Fruit fly (Drosophila melanogaster) whole organism, pupa: ENCODE measurements around the gene CG14851.
A peak's percentile ranks its signal among the peaks of the same experiment; 100 is the strongest.

ENCODE experiments used
- CG10348 ChIP-seq: fragments of 200-800 bp; sonication (Bioruptor generic); IDR thresholded peaks from 2 replicates; pipeline ENCODE4 v1.3.6; 2022; ENCODE audit warnings: missing biosample characterization, missing genetic modification characterization
- CG12605 ChIP-seq: fragments of 200-800 bp; sonication (Bioruptor generic); IDR thresholded peaks from 2 replicates; pipeline ENCODE4 v1.3.6; 2022; ENCODE audit warnings: missing biosample characterization, missing genetic modification characterization
- CG13204 ChIP-seq: fragments of 200-800 bp; sonication (Bioruptor generic); optimal IDR thresholded peaks from 2 replicates; lab custom pipeline; 2018; ENCODE audit warnings: missing biosample characterization, mild to moderate bottlenecking, missing genetic modification characterization, moderate library complexity
- CG14655 ChIP-seq: fragments of 200-800 bp; sonication (Bioruptor generic); optimal IDR thresholded peaks from 3 replicates; lab custom pipeline; 2017; ENCODE audit warnings: mild to moderate bottlenecking, missing biosample characterization, missing genetic modification reagents, missing genetic modification characterization
- CG15710 ChIP-seq: fragments of 200-800 bp; sonication (Bioruptor generic); optimal IDR thresholded peaks from 2 replicates; lab custom pipeline; 2018; ENCODE audit warnings: missing biosample characterization, mild to moderate bottlenecking, missing genetic modification characterization, moderate library complexity
- CG17806 ChIP-seq: fragments of 200-800 bp; sonication (Bioruptor generic); optimal IDR thresholded peaks from 2 replicates; lab custom pipeline; 2018; ENCODE audit warnings: missing biosample characterization, mild to moderate bottlenecking, missing genetic modification characterization, moderate library complexity
- CG32121 ChIP-seq: fragments of 200-800 bp; sonication (Bioruptor generic); IDR thresholded peaks from 2 replicates; pipeline ENCODE4 v1.3.6; 2022; ENCODE audit warnings: missing biosample characterization, missing genetic modification characterization
- CG34367 ChIP-seq: fragments of 200-800 bp; sonication (Bioruptor generic); optimal IDR thresholded peaks from 2 replicates; lab custom pipeline; 2018; ENCODE audit warnings: missing biosample characterization, mild to moderate bottlenecking, missing genetic modification characterization
- CG4496 ChIP-seq: fragments of 200-800 bp; sonication (Bioruptor generic); IDR thresholded peaks from 3 replicates; pipeline ENCODE4 v1.3.6; 2022; ENCODE audit warnings: missing biosample characterization, missing genetic modification characterization
- CG8159 ChIP-seq: fragments of 200-800 bp; sonication (Bioruptor generic); optimal IDR thresholded peaks from 3 replicates; lab custom pipeline; 2018; ENCODE audit warnings: missing biosample characterization, mild to moderate bottlenecking, missing genetic modification characterization, moderate library complexity
- CG8301 ChIP-seq: fragments of 200-800 bp; sonication (Bioruptor generic); optimal IDR thresholded peaks from 2 replicates; lab custom pipeline; 2018; ENCODE audit warnings: missing biosample characterization, mild to moderate bottlenecking, missing genetic modification characterization
- CG9948 ChIP-seq: fragments of 200-800 bp; sonication (Bioruptor generic); optimal IDR thresholded peaks from 2 replicates; lab custom pipeline; 2018; ENCODE audit warnings: missing biosample characterization, mild to moderate bottlenecking, missing genetic modification characterization, moderate library complexity
- D1 ChIP-seq: fragments of 200-800 bp; sonication (Bioruptor generic); optimal IDR thresholded peaks from 2 replicates; lab custom pipeline; 2018; ENCODE audit warnings: missing biosample characterization, mild to moderate bottlenecking, missing genetic modification characterization, moderate library complexity
- EcR ChIP-seq: fragments of 200-800 bp; sonication (Bioruptor generic); optimal IDR thresholded peaks from 3 replicates; lab custom pipeline; 2019; ENCODE audit warnings: missing biosample characterization, missing genetic modification characterization, mild to moderate bottlenecking, moderate library complexity, missing genetic modification reagents
- Ets98B ChIP-seq: fragments of 200-800 bp; sonication (Bioruptor generic); IDR thresholded peaks from 2 replicates; pipeline ENCODE4 v1.3.6; 2022; ENCODE audit warnings: missing biosample characterization, missing genetic modification characterization
- Pif1A ChIP-seq: fragments of 200-800 bp; sonication (Bioruptor generic); optimal IDR thresholded peaks from 3 replicates; lab custom pipeline; 2016; ENCODE audit warnings: missing biosample characterization, missing genetic modification characterization
- Pif1B ChIP-seq: fragments of 200-800 bp; sonication (Bioruptor generic); optimal IDR thresholded peaks from 3 replicates; lab custom pipeline; 2016; ENCODE audit warnings: missing biosample characterization, missing genetic modification characterization
- Snoo ChIP-seq: fragments of 200-800 bp; sonication (Bioruptor generic); optimal IDR thresholded peaks from 3 replicates; lab custom pipeline; 2017; ENCODE audit warnings: missing biosample characterization, mild to moderate bottlenecking, missing genetic modification characterization, inconsistent platforms
- fd96Ca ChIP-seq: fragments of 200-800 bp; sonication (Bioruptor generic); IDR thresholded peaks from 3 replicates; pipeline ENCODE4 v1.3.6; 2022; ENCODE audit warnings: missing biosample characterization, missing genetic modification characterization
- gl ChIP-seq: fragments of 200-800 bp; sonication (Bioruptor generic); optimal IDR thresholded peaks from 2 replicates; lab custom pipeline; 2018; ENCODE audit warnings: missing biosample characterization, mild to moderate bottlenecking, missing genetic modification characterization
- rn ChIP-seq: fragments of 200-800 bp; sonication (Bioruptor generic); IDR thresholded peaks from 2 replicates; pipeline ENCODE4 v1.3.6; 2022; ENCODE audit warnings: missing biosample characterization, missing genetic modification characterization

Gene CG14851

DNA sequence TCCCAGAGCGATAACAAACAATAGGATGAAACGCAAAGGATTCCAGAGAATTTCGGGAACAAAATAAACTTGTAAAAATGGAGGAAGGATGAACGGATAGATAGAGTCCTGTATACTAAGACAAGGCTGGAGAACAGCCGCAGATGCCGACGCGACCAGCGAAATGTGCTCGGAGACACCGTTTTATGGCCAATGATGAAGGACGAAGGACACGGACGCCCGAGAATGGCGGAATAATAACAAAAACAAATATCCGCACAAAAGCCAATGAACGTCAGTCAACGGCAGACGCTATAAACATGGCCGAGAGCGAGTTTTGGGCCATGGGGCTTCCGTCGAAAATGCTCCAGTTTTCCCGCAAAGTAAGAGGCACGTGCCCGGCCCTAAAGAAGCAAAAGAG lies 7.1 kb upstream of the CG14851 start:
- TF ChIP-seq CG32121 (GFP tag; lab: Robert Waterston, UW) (no peak), CG15710 (tag; lab: Kevin White, UChicago) (no peak), CG12605 (no peak), CG8159 (tag; lab: Kevin White, UChicago) (no peak), rn (GFP tag; lab: Robert Waterston, UW) (no peak), CG8301 (tag; lab: Kevin White, UChicago) (no peak), CG14655 (no peak), fd96Ca (GFP tag; lab: Robert Waterston, UW) (no peak), CG9948 (no peak), CG4496 (GFP tag; lab: Robert Waterston, UW) (no peak), Pif1B (GFP tag; lab: Kevin White, UChicago) (no peak), CG10348 (GFP tag; lab: Robert Waterston, UW) (no peak), CG34367 (tag; lab: Kevin White, UChicago) (no peak), Pif1A (GFP tag; lab: Kevin White, UChicago) (no peak), Ets98B (GFP tag; lab: Robert Waterston, UW) (no peak), gl (tag; lab: Kevin White, UChicago) (no peak)

DNA sequence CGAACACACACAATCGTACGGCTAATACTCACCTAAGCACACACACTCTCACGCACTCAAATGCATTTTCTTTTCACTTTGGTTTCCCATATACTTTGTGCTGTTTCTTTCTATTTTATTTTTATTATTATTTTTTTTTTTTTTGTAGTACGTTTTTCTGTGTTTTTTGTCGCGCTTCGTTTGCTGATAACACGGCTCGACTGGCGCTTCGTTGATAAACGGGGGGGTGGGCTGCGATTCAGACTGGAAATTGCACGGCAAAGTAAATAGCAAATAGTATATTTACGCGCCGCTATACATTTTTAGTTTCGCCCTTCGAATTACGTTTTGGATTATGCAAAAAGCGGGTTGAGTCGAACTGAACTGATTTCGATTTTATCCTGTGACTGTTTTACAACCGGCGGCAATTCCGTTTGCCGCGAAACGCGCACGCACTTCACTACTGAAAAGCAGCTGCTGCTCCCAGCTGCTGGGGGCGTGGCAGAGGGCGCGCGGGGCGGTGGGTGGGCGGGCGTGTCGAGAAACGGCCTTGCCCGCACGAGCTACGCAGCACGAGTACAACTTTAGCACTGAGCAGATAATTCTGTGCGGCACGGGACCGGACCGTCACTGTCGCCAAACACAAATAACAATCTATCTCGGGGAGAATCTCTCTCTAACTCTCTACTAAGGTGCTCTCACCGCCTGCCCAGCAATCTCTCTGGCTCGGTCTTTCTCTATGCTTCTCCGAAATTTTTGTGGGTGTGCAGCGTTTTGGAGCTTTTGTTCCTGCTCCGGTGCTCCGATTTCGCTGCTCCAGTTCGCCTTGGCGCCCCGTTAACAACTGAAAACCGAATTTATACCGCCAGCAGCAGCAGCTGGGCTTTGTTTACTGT lies 4.4 kb upstream of the CG14851 start, which contains the start of gene Pde6:
TSS of gene Pde6 (minus strand) at position 825 of the 875 bp plus-strand sequence.
- TF ChIP-seq gl (tag; lab: Kevin White, UChicago) (peak; percentile 53), CG32121 (GFP tag; lab: Robert Waterston, UW) (peak; percentile 85), fd96Ca (GFP tag; lab: Robert Waterston, UW) (peak; percentile 84), CG8159 (tag; lab: Kevin White, UChicago) (peak; percentile 13), CG12605 (peak; percentile 96), CG17806 (peak; percentile 28), CG34367 (tag; lab: Kevin White, UChicago) (peak; percentile 44), Pif1B (GFP tag; lab: Kevin White, UChicago) (peak; percentile 88), rn (GFP tag; lab: Robert Waterston, UW) (peak; percentile 73; the same call in 1 of the 2 replicates), CG9948 (peak; percentile 29), D1 (tag; lab: Kevin White, UChicago) (no peak), CG13204 (peak; percentile 36), CG4496 (GFP tag; lab: Robert Waterston, UW) (peak; percentile 88), Pif1A (GFP tag; lab: Kevin White, UChicago) (peak; percentile 85), EcR (GFP tag; lab: Kevin White, UChicago) (no peak), Ets98B (GFP tag; lab: Robert Waterston, UW) (peak; percentile 84), CG15710 (tag; lab: Kevin White, UChicago) (peak; percentile 63), CG14655 (peak; percentile 81), Snoo (tag; lab: Kevin White, UChicago) (peak; percentile 14), CG8301 (tag; lab: Kevin White, UChicago) (peak; percentile 65), CG10348 (GFP tag; lab: Robert Waterston, UW) (no peak)

- TF ChIP-seq CG15710 (tag; lab: Kevin White, UChicago) (peak; percentile 67), CG34367 (tag; lab: Kevin White, UChicago) (peak; percentile 22), CG17806 (peak; percentile 59), EcR (GFP tag; lab: Kevin White, UChicago) (no peak), fd96Ca (GFP tag; lab: Robert Waterston, UW) (peak; percentile 64), D1 (tag; lab: Kevin White, UChicago) (no peak), rn (GFP tag; lab: Robert Waterston, UW) (peak; percentile 61), CG8301 (tag; lab: Kevin White, UChicago) (peak; percentile 82), CG9948 (peak; percentile 67), CG8159 (tag; lab: Kevin White, UChicago) (peak; percentile 82), CG14655 (peak; percentile 83), Pif1A (GFP tag; lab: Kevin White, UChicago) (peak; percentile 72), CG4496 (GFP tag; lab: Robert Waterston, UW) (peak; percentile 78; the same call in 2 of the 3 replicates), CG13204 (no peak), Ets98B (GFP tag; lab: Robert Waterston, UW) (peak; percentile 77), Snoo (tag; lab: Kevin White, UChicago) (peak; percentile 63), gl (tag; lab: Kevin White, UChicago) (no peak), CG32121 (GFP tag; lab: Robert Waterston, UW) (peak; percentile 83), CG10348 (GFP tag; lab: Robert Waterston, UW) (peak; percentile 51), Pif1B (GFP tag; lab: Kevin White, UChicago) (peak; percentile 46), CG12605 (0 out of 2 replicates have a peak, but pooled peaks have one; percentile 30)
- TF ChIP-seq, all 21 proteins: peak for 17
These were observed 3.7 kb upstream of the CG14851 start for dm6 chr3R:14558383-14558883.

DNA sequence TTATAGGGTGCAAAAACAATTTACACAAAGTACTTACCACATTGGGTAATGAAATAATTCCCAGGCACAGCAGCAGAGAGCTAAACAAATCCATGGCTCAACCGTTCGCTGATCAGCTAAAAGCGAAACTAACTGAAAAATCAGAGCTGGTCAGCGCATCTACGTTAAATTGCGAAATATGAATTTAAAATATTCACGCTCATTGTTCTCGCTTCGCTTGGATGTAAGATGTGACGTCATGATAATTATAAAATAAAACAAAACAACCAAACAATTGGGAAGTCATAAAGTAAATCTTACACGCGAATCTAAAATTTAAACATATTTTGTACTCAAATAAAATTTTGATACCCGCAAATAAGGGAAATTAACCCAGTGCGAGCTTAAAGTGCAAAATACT lies 2.2 kb upstream of the CG14851 start, which contains the start of gene CG14854:
TSS of gene CG14854 (minus strand) at position 101 of the 400 bp plus-strand sequence.
- TF ChIP-seq Pif1A (GFP tag; lab: Kevin White, UChicago): no peak
- TF ChIP-seq fd96Ca (GFP tag; lab: Robert Waterston, UW): no peak
- no peak for TF ChIP-seq CG8159 (tag; lab: Kevin White, UChicago)
- TF ChIP-seq CG14655: no peak
- TF ChIP-seq CG8301 (tag; lab: Kevin White, UChicago): no peak
- no peak for TF ChIP-seq gl (tag; lab: Kevin White, UChicago)
- TF ChIP-seq CG10348 (GFP tag; lab: Robert Waterston, UW): no peak
- no peak for TF ChIP-seq D1 (tag; lab: Kevin White, UChicago)
- no peak for TF ChIP-seq CG17806
- TF ChIP-seq EcR (GFP tag; lab: Kevin White, UChicago): no peak
- TF ChIP-seq CG32121 (GFP tag; lab: Robert Waterston, UW): no peak
- TF ChIP-seq CG4496 (GFP tag; lab: Robert Waterston, UW): no peak
- no peak for TF ChIP-seq CG34367 (tag; lab: Kevin White, UChicago)
- no peak for TF ChIP-seq rn (GFP tag; lab: Robert Waterston, UW)
- no peak for TF ChIP-seq Ets98B (GFP tag; lab: Robert Waterston, UW)
- no peak for TF ChIP-seq CG12605
